Worm (Caenorhabditis elegans) whole organism, L4/young adult: ENCODE data around the gene ilys-6.

Experiments used
- W03F9.2 ChIP-seq: fragments of 150-350 bp; optimal IDR thresholded peaks from 2 replicates; lab custom pipeline; 2014; ENCODE audit warnings: missing biosample characterization, missing genetic modification characterization
- dao-5 ChIP-seq: sonication (generic microtip); optimal IDR thresholded peaks from 2 replicates; lab custom pipeline; 2016; ENCODE audit warnings: missing genotype, missing genetic modification characterization, moderate library complexity, missing compliant biosample characterization
- him-1 ChIP-seq: sonication (generic microtip); optimal IDR thresholded peaks from 2 replicates; lab custom pipeline; 2016; ENCODE audit warnings: missing genotype, missing genetic modification reagents, missing genetic modification characterization, missing compliant biosample characterization

ilys-6 gene

ce11 chrIV:4039984-4040383, 23.5 kb downstream of the ilys-6 start, which contains the start of gene F35F11.2:
TSS of gene F35F11.2 (plus strand) at chrIV:4040284.
- TF ChIP-seq dao-5 (tag; lab: Kevin White, UChicago) = no peak
- no peak for TF ChIP-seq him-1 (tag; lab: Kevin White, UChicago)
- TF ChIP-seq W03F9.2 = no peak

- peak; percentile 90 for TF ChIP-seq him-1 (tag; lab: Kevin White, UChicago)
- TF ChIP-seq W03F9.2 = no peak
- TF ChIP-seq dao-5 (tag; lab: Kevin White, UChicago) = no peak
These were observed 28.6 kb downstream of the ilys-6 start, which contains the start of gene hlh-30 for ce11 chrIV:4034883-4035282. TSS of gene hlh-30 (minus strand) at chrIV:4034951.

ce11 chrIV:4033490-4033889, 30.0 kb downstream of the ilys-6 start:
- TF ChIP-seq W03F9.2 (no peak), him-1 (tag; lab: Kevin White, UChicago) (no peak), dao-5 (tag; lab: Kevin White, UChicago) (no peak)

- TF ChIP-seq him-1 (tag; lab: Kevin White, UChicago) = no peak
- TF ChIP-seq W03F9.2 = no peak
- TF ChIP-seq dao-5 (tag; lab: Kevin White, UChicago) = no peak
These were observed 31.1 kb downstream of the ilys-6 start for ce11 chrIV:4032350-4032749.

ce11 chrIV:4030917-4031599, 32.4 kb downstream of the ilys-6 start:
- TF ChIP-seq dao-5 (tag; lab: Kevin White, UChicago) (no peak), him-1 (tag; lab: Kevin White, UChicago) (no peak), W03F9.2 (no peak)

ce11 chrIV:4029288-4029687, 34.2 kb downstream of the ilys-6 start:
- no peak for TF ChIP-seq him-1 (tag; lab: Kevin White, UChicago)
- TF ChIP-seq W03F9.2 = no peak
- TF ChIP-seq dao-5 (tag; lab: Kevin White, UChicago) = no peak

- no peak for TF ChIP-seq him-1 (tag; lab: Kevin White, UChicago)
- TF ChIP-seq W03F9.2 = no peak
- no peak for TF ChIP-seq dao-5 (tag; lab: Kevin White, UChicago)
These were observed 35.3 kb downstream of the ilys-6 start for ce11 chrIV:4028177-4028576.

- no peak for TF ChIP-seq him-1 (tag; lab: Kevin White, UChicago)
These were observed 36.2 kb downstream of the ilys-6 start for ce11 chrIV:4027106-4027888.

ce11 chrIV:4025923-4026322, 37.5 kb downstream of the ilys-6 start:
- TF ChIP-seq W03F9.2 (peak; percentile 12), dao-5 (tag; lab: Kevin White, UChicago) (no peak), him-1 (tag; lab: Kevin White, UChicago) (no peak)

- TF ChIP-seq dao-5 (tag; lab: Kevin White, UChicago) (no peak), W03F9.2 (no peak), him-1 (tag; lab: Kevin White, UChicago) (no peak)
These were observed 39.1 kb downstream of the ilys-6 start for ce11 chrIV:4024159-4025004.

- TF ChIP-seq W03F9.2 (no peak), dao-5 (tag; lab: Kevin White, UChicago) (no peak), him-1 (tag; lab: Kevin White, UChicago) (no peak)
These were observed 41.4 kb downstream of the ilys-6 start for ce11 chrIV:4021847-4022780.

- TF ChIP-seq him-1 (tag; lab: Kevin White, UChicago) (peak; percentile 81), dao-5 (tag; lab: Kevin White, UChicago) (no peak), W03F9.2 (no peak)
These were observed 43.6 kb downstream of the ilys-6 start for ce11 chrIV:4019836-4020235.
